Worm (Caenorhabditis elegans) whole organism, L4/young adult: ENCODE measurements around the gene F10D7.3.

ENCODE experiments used
- dao-5 ChIP-seq: sonication (generic microtip); optimal IDR thresholded peaks from 2 replicates; lab custom pipeline; 2016; ENCODE audit warnings: missing genotype, missing genetic modification characterization, moderate library complexity, missing compliant biosample characterization
- him-1 ChIP-seq: sonication (generic microtip); optimal IDR thresholded peaks from 2 replicates; lab custom pipeline; 2016; ENCODE audit warnings: missing genotype, missing genetic modification reagents, missing genetic modification characterization, missing compliant biosample characterization

- TF ChIP-seq him-1 (tag; lab: Kevin White, UChicago) (no peak), dao-5 (tag; lab: Kevin White, UChicago) (no peak)
These were observed 17.7 kb downstream of the F10D7.3 start for ce11 chrX:17356748-17357147.
